Fruit fly (Drosophila melanogaster) whole organism, embryonic: ENCODE measurements around the gene Pmm2.

Experiments
- Bgb ChIP-seq: fragments of 200-800 bp; sonication (Bioruptor generic); IDR thresholded peaks from 2 replicates; pipeline ENCODE4 v1.3.6; 2022; ENCODE audit warnings: missing biosample characterization, missing genetic modification characterization; ENCODE audit not compliant: partially characterized antibody
- CG10565 ChIP-seq: fragments of 200-800 bp; sonication (Bioruptor generic); optimal IDR thresholded peaks from 3 replicates; lab custom pipeline; 2016; ENCODE audit warnings: missing biosample characterization, mild to moderate bottlenecking, missing genetic modification characterization
- CG11504 ChIP-seq: fragments of 200-800 bp; sonication (Bioruptor generic); optimal IDR thresholded peaks from 3 replicates; lab custom pipeline; 2019; ENCODE audit warnings: missing biosample characterization, mild to moderate bottlenecking, missing genetic modification characterization, moderate library complexity
- CG11560 ChIP-seq: fragments of 200-800 bp; sonication (Bioruptor generic); IDR thresholded peaks from 3 replicates; pipeline ENCODE4 v1.3.6; 2022; ENCODE audit warnings: missing biosample characterization, missing genetic modification characterization
- CG1233 ChIP-seq: fragments of 200-800 bp; sonication (Bioruptor generic); optimal IDR thresholded peaks from 4 replicates; lab custom pipeline; 2018; ENCODE audit warnings: missing biosample characterization, mild to moderate bottlenecking, missing genetic modification characterization
- CG12659 ChIP-seq: fragments of 200-800 bp; sonication (Bioruptor generic); optimal IDR thresholded peaks from 3 replicates; lab custom pipeline; 2017; ENCODE audit warnings: mild to moderate bottlenecking, missing biosample characterization, missing genetic modification reagents, missing genetic modification characterization
- CG12942 ChIP-seq: fragments of 200-800 bp; sonication (Bioruptor generic); optimal IDR thresholded peaks from 3 replicates; lab custom pipeline; 2016; ENCODE audit warnings: missing biosample characterization, missing genetic modification characterization
- CG13123 ChIP-seq: fragments of 200-800 bp; sonication (Bioruptor generic); optimal IDR thresholded peaks from 2 replicates; lab custom pipeline; 2016; ENCODE audit warnings: missing biosample characterization, missing genetic modification characterization
- CG13424 ChIP-seq: fragments of 200-800 bp; sonication (Bioruptor generic); optimal IDR thresholded peaks from 2 replicates; lab custom pipeline; 2019; ENCODE audit warnings: missing biosample characterization, mild to moderate bottlenecking, missing genetic modification characterization, moderate library complexity
- CG15696 ChIP-seq: fragments of 200-800 bp; sonication (Bioruptor generic); optimal IDR thresholded peaks from 2 replicates; lab custom pipeline; 2019; ENCODE audit warnings: missing biosample characterization, mild to moderate bottlenecking, missing genetic modification characterization, moderate library complexity
- CG17186 ChIP-seq: fragments of 200-800 bp; sonication (Bioruptor generic); optimal IDR thresholded peaks from 3 replicates; lab custom pipeline; 2017; ENCODE audit warnings: missing biosample characterization, missing genetic modification reagents, missing genetic modification characterization
- CG17385 ChIP-seq: fragments of 200-800 bp; sonication (Bioruptor generic); optimal IDR thresholded peaks from 3 replicates; lab custom pipeline; 2018; ENCODE audit warnings: missing biosample characterization, mild to moderate bottlenecking, missing genetic modification characterization
- CG18476 ChIP-seq: fragments of 200-800 bp; sonication (Bioruptor generic); optimal IDR thresholded peaks from 2 replicates; lab custom pipeline; 2016; ENCODE audit warnings: missing biosample characterization, mild to moderate bottlenecking, missing genetic modification characterization
- CG2116 ChIP-seq: fragments of 200-800 bp; sonication (Bioruptor generic); optimal IDR thresholded peaks from 3 replicates; lab custom pipeline; 2018; ENCODE audit warnings: missing biosample characterization, mild to moderate bottlenecking, missing genetic modification characterization
- CG2199 ChIP-seq: fragments of 200-800 bp; sonication (Bioruptor generic); IDR thresholded peaks from 3 replicates; pipeline ENCODE4 v1.3.6; 2022; ENCODE audit warnings: missing biosample characterization, missing genetic modification characterization
- CG2889 ChIP-seq: fragments of 200-800 bp; sonication (Bioruptor generic); IDR thresholded peaks from 3 replicates; pipeline ENCODE4 v1.3.6; 2022; ENCODE audit warnings: missing biosample characterization, missing genetic modification characterization
- CG30431 ChIP-seq: fragments of 200-800 bp; sonication (Bioruptor generic); optimal IDR thresholded peaks from 2 replicates; lab custom pipeline; 2017; ENCODE audit warnings: missing biosample characterization, missing genetic modification characterization
- CG33213 ChIP-seq: fragments of 200-800 bp; sonication (Bioruptor generic); optimal IDR thresholded peaks from 3 replicates; lab custom pipeline; 2016; ENCODE audit warnings: missing biosample characterization, missing genetic modification characterization
- CG3407 ChIP-seq: fragments of 200-800 bp; sonication (Bioruptor generic); optimal IDR thresholded peaks from 2 replicates; lab custom pipeline; 2018; ENCODE audit warnings: missing biosample characterization, mild to moderate bottlenecking, missing genetic modification characterization
- CG34224 ChIP-seq: fragments of 200-800 bp; sonication (Bioruptor generic); IDR thresholded peaks from 3 replicates; pipeline ENCODE4 v1.3.6; 2022; ENCODE audit warnings: missing biosample characterization, missing genetic modification characterization; ENCODE audit not compliant: partially characterized antibody
- CG3838 ChIP-seq: fragments of 200-800 bp; sonication (Bioruptor generic); optimal IDR thresholded peaks from 3 replicates; lab custom pipeline; 2016; ENCODE audit warnings: missing biosample characterization, missing genetic modification characterization
- CG4617 ChIP-seq: fragments of 200-800 bp; sonication (Bioruptor generic); optimal IDR thresholded peaks from 3 replicates; lab custom pipeline; 2016; ENCODE audit warnings: missing biosample characterization, missing genetic modification characterization, borderline replicate concordance
- CG4707 ChIP-seq: fragments of 200-800 bp; sonication (Bioruptor generic); optimal IDR thresholded peaks from 2 replicates; lab custom pipeline; 2018; ENCODE audit warnings: missing biosample characterization, mild to moderate bottlenecking, missing genetic modification characterization, moderate library complexity
- CG6854 ChIP-seq: fragments of 200-800 bp; sonication (Bioruptor generic); optimal IDR thresholded peaks from 3 replicates; lab custom pipeline; 2017; ENCODE audit warnings: missing biosample characterization, mild to moderate bottlenecking, missing genetic modification characterization
- CG7786 ChIP-seq: fragments of 200-800 bp; sonication (Bioruptor generic); optimal IDR thresholded peaks from 2 replicates; lab custom pipeline; 2016; ENCODE audit warnings: missing biosample characterization, missing genetic modification characterization
- CG7928 ChIP-seq: fragments of 200-800 bp; sonication (Bioruptor generic); optimal IDR thresholded peaks from 2 replicates; lab custom pipeline; 2017; ENCODE audit warnings: missing biosample characterization, mild to moderate bottlenecking, missing genetic modification characterization
- GATAe ChIP-seq: fragments of 200-800 bp; sonication (Bioruptor generic); conservative IDR thresholded peaks from 2 replicates; pipeline ENCODE4 v1.3.6; 2022; ENCODE audit warnings: missing biosample characterization, missing genetic modification characterization
- HmgZ ChIP-seq: fragments of 200-800 bp; sonication (Bioruptor generic); optimal IDR thresholded peaks from 2 replicates; lab custom pipeline; 2018; ENCODE audit warnings: missing biosample characterization, mild to moderate bottlenecking, missing genetic modification characterization
- Hmr ChIP-seq: fragments of 200-800 bp; sonication (Bioruptor generic); optimal IDR thresholded peaks from 3 replicates; lab custom pipeline; 2017; ENCODE audit warnings: mild to moderate bottlenecking, missing biosample characterization, missing genetic modification reagents, missing genetic modification characterization
- MESR4 ChIP-seq: fragments of 200-800 bp; sonication (Bioruptor generic); optimal IDR thresholded peaks from 2 replicates; lab custom pipeline; 2018; ENCODE audit warnings: missing biosample characterization, mild to moderate bottlenecking, missing genetic modification characterization, moderate library complexity
- Oli ChIP-seq: fragments of 200-800 bp; sonication (Bioruptor generic); optimal IDR thresholded peaks from 2 replicates; lab custom pipeline; 2018; ENCODE audit warnings: missing biosample characterization, mild to moderate bottlenecking, missing genetic modification characterization, moderate library complexity
- PHDP ChIP-seq: fragments of 200-800 bp; sonication (Bioruptor generic); optimal IDR thresholded peaks from 3 replicates; lab custom pipeline; 2018; ENCODE audit warnings: missing biosample characterization, mild to moderate bottlenecking, missing genetic modification characterization, moderate library complexity
- Scr ChIP-seq: fragments of 200-800 bp; sonication (Bioruptor generic); IDR thresholded peaks from 2 replicates; pipeline ENCODE4 v1.3.6; 2022; ENCODE audit warnings: missing biosample characterization, missing genetic modification characterization; ENCODE audit not compliant: partially characterized antibody
- Sox100B ChIP-seq: fragments of 200-800 bp; sonication (Bioruptor generic); optimal IDR thresholded peaks from 3 replicates; lab custom pipeline; 2018; ENCODE audit warnings: missing biosample characterization, mild to moderate bottlenecking, missing genetic modification characterization
- ac ChIP-seq: fragments of 200-800 bp; sonication (Bioruptor generic); optimal IDR thresholded peaks from 3 replicates; lab custom pipeline; 2017; ENCODE audit warnings: missing biosample characterization, mild to moderate bottlenecking, missing genetic modification characterization
- chn ChIP-seq: fragments of 200-800 bp; sonication (Bioruptor generic); optimal IDR thresholded peaks from 2 replicates; lab custom pipeline; 2016; ENCODE audit warnings: missing biosample characterization, missing genetic modification characterization
- danr ChIP-seq: fragments of 200-800 bp; sonication (Bioruptor generic); IDR thresholded peaks from 2 replicates; pipeline ENCODE4 v1.3.6; 2022; ENCODE audit warnings: missing biosample characterization, missing genetic modification characterization
- en ChIP-seq: fragments of 200-800 bp; sonication (Bioruptor generic); optimal IDR thresholded peaks from 2 replicates; lab custom pipeline; 2016; ENCODE audit warnings: missing biosample characterization, missing genetic modification characterization
- fu2 ChIP-seq: fragments of 200-800 bp; sonication (Bioruptor generic); optimal IDR thresholded peaks from 2 replicates; lab custom pipeline; 2016; ENCODE audit warnings: missing biosample characterization, missing genetic modification characterization
- gsb ChIP-seq: fragments of 200-800 bp; sonication (Bioruptor generic); IDR thresholded peaks from 2 replicates; pipeline ENCODE4 v1.3.6; 2022; ENCODE audit warnings: missing biosample characterization, missing genetic modification characterization
- ind ChIP-seq: fragments of 200-800 bp; sonication (Bioruptor generic); optimal IDR thresholded peaks from 3 replicates; lab custom pipeline; 2016; ENCODE audit warnings: missing biosample characterization, missing genetic modification characterization
- lilli ChIP-seq: fragments of 200-800 bp; sonication (Bioruptor generic); optimal IDR thresholded peaks from 3 replicates; lab custom pipeline; 2016; ENCODE audit warnings: missing biosample characterization, missing genetic modification characterization
- odd ChIP-seq: fragments of 200-800 bp; sonication (Bioruptor generic); optimal IDR thresholded peaks from 2 replicates; lab custom pipeline; 2017; ENCODE audit warnings: missing biosample characterization, mild to moderate bottlenecking, missing genetic modification characterization
- schlank ChIP-seq: fragments of 200-800 bp; sonication (Bioruptor generic); optimal IDR thresholded peaks from 2 replicates; lab custom pipeline; 2018; ENCODE audit warnings: missing biosample characterization, mild to moderate bottlenecking, missing genetic modification characterization
- scrt ChIP-seq: fragments of 200-800 bp; sonication (Bioruptor generic); optimal IDR thresholded peaks from 2 replicates; lab custom pipeline; 2018; ENCODE audit warnings: missing biosample characterization, mild to moderate bottlenecking, missing genetic modification characterization, moderate library complexity
- sim ChIP-seq: fragments of 200-800 bp; sonication (Bioruptor generic); IDR thresholded peaks from 2 replicates; pipeline ENCODE4 v1.3.6; 2022; ENCODE audit warnings: missing biosample characterization, missing genetic modification characterization
- sob ChIP-seq: fragments of 200-800 bp; sonication (Bioruptor generic); IDR thresholded peaks from 2 replicates; pipeline ENCODE4 v1.3.6; 2022; ENCODE audit warnings: missing biosample characterization, missing genetic modification characterization
- ttk ChIP-seq: fragments of 200-800 bp; sonication (Bioruptor generic); IDR thresholded peaks from 2 replicates; pipeline ENCODE4 v2.1.2; 2022; ENCODE audit warnings: missing biosample characterization, missing genetic modification characterization
- twi ChIP-seq: fragments of 200-800 bp; optimal IDR thresholded peaks from 2 replicates; lab custom pipeline; 2019; ENCODE audit warnings: missing biosample characterization, mild to moderate bottlenecking, missing genetic modification characterization, moderate library complexity
- wor ChIP-seq: fragments of 200-800 bp; sonication (Bioruptor generic); IDR thresholded peaks from 2 replicates; pipeline ENCODE4 v1.3.6; 2022; ENCODE audit warnings: missing biosample characterization, missing genetic modification characterization
- yki ChIP-seq: fragments of >200 bp; optimal IDR thresholded peaks from 3 replicates; lab custom pipeline; 2018
- zfh1 ChIP-seq: fragments of 200-800 bp; sonication (Bioruptor generic); IDR thresholded peaks from 3 replicates; pipeline ENCODE4 v1.3.6; 2022; ENCODE audit warnings: missing biosample characterization, missing genetic modification characterization

The Pmm2 gene

dm6 chr3L:12484948-12485347 is 49.4 kb upstream of the Pmm2 start, which contains the start of gene CG10663 (continued):
- no peak for TF ChIP-seq MESR4 (GFP tag; lab: Kevin White, UChicago)
- no peak for TF ChIP-seq ind (GFP tag; lab: Kevin White, UChicago)
- TF ChIP-seq en (GFP tag; lab: Kevin White, UChicago), result no peak
- no peak for TF ChIP-seq CG10565
- TF ChIP-seq CG18476 (GFP tag; lab: Kevin White, UChicago), result no peak
- TF ChIP-seq CG6854 (GFP tag; lab: Kevin White, UChicago), result no peak
- no peak for TF ChIP-seq schlank (tag; lab: Kevin White, UChicago)
- no peak for TF ChIP-seq CG34224 (GFP tag; lab: Robert Waterston, UW)
- TF ChIP-seq wor (GFP tag; lab: Robert Waterston, UW), result no peak
- TF ChIP-seq Oli, result no peak
- no peak for TF ChIP-seq gsb
- TF ChIP-seq CG15696 (tag; lab: Kevin White, UChicago), result no peak
- no peak for TF ChIP-seq CG13424 (tag; lab: Kevin White, UChicago)
- 0 out of 2 replicates have a peak, but pooled peaks have one; percentile 18 for TF ChIP-seq sob (GFP tag; lab: Robert Waterston, UW)
- TF ChIP-seq CG13123 (GFP tag; lab: Kevin White, UChicago), result no peak
- no peak for TF ChIP-seq CG4617 (GFP tag; lab: Kevin White, UChicago)
- no peak for TF ChIP-seq zfh1
- peak; percentile 89 for TF ChIP-seq CG2199 (GFP tag; lab: Robert Waterston, UW)
- TF ChIP-seq CG3407 (GFP tag; lab: Kevin White, UChicago), result no peak
- no peak for TF ChIP-seq CG12942
- no peak for TF ChIP-seq chn (GFP tag; lab: Kevin White, UChicago)
- TF ChIP-seq ac (GFP tag; lab: Kevin White, UChicago), result no peak
- TF ChIP-seq CG1233 (GFP tag; lab: Kevin White, UChicago), result no peak
- peak; percentile 5 for TF ChIP-seq lilli (GFP tag; lab: Kevin White, UChicago)
- no peak for TF ChIP-seq Sox100B (GFP tag; lab: Kevin White, UChicago)
- no peak for TF ChIP-seq CG7786 (GFP tag; lab: Kevin White, UChicago)
- TF ChIP-seq CG4707 (GFP tag; lab: Kevin White, UChicago), result no peak
- TF ChIP-seq CG11504 (tag; lab: Kevin White, UChicago), result peak; percentile 85
- TF ChIP-seq CG2116 (GFP tag; lab: Kevin White, UChicago), result no peak
- TF ChIP-seq CG17186 (GFP tag; lab: Kevin White, UChicago), result no peak
- TF ChIP-seq Hmr (GFP tag; lab: Kevin White, UChicago), result no peak
- no peak for TF ChIP-seq ttk
- TF ChIP-seq CG3838 (GFP tag; lab: Kevin White, UChicago), result no peak
- TF ChIP-seq PHDP (tag; lab: Kevin White, UChicago), result no peak
- no peak for TF ChIP-seq CG7928 (GFP tag; lab: Kevin White, UChicago)
- no peak for TF ChIP-seq CG12659
- TF ChIP-seq Scr (GFP tag; lab: Robert Waterston, UW), result no peak
- TF ChIP-seq twi, result peak; percentile 96
- TF ChIP-seq CG2889 (GFP tag; lab: Robert Waterston, UW), result no peak
- TF ChIP-seq HmgZ (tag; lab: Kevin White, UChicago), result no peak
- no peak for TF ChIP-seq GATAe (GFP tag; lab: Robert Waterston, UW)
- no peak for TF ChIP-seq scrt
- TF ChIP-seq danr (GFP tag; lab: Robert Waterston, UW), result no peak
- no peak for TF ChIP-seq yki (lab: Kevin White, UChicago)
- TF ChIP-seq CG11560, result no peak
- TF ChIP-seq CG30431 (GFP tag; lab: Kevin White, UChicago), result no peak
- peak; percentile 23 for TF ChIP-seq odd (GFP tag; lab: Kevin White, UChicago)
- no peak for TF ChIP-seq CG17385 (GFP tag; lab: Kevin White, UChicago)
- no peak for TF ChIP-seq fu2 (GFP tag; lab: Kevin White, UChicago)
- TF ChIP-seq CG33213 (GFP tag; lab: Kevin White, UChicago), result no peak
- TF ChIP-seq sim (GFP tag; lab: Robert Waterston, UW), result 0 out of 2 replicates have a peak, but pooled peaks have one; percentile 54
- TF ChIP-seq Bgb, result peak; percentile 41; the same call in 1 of the 2 replicates
